Fruit fly (Drosophila melanogaster): ENCODE results near the gene fz.

- TF ChIP-seq pad (GFP tag; optimal IDR thresholded peaks at IDR 0.05) (no peak), CG1620 (GFP tag; optimal IDR thresholded peaks at IDR 0.05) (no peak), Hr96 (GFP tag; optimal IDR thresholded peaks at IDR 0.05) (no peak), Mnt (GFP tag; optimal IDR thresholded peaks at IDR 0.05) (no peak)
These were observed 34.9 kb downstream of the fz start for dm6 chr3L:14309030-14309429.

Measured in whole organism, adult.